Fruit fly (Drosophila melanogaster) whole organism, embryonic: ENCODE measurements around the gene Pde6.

Experiments used
- Atf6 ChIP-seq: fragments of 200-800 bp; sonication (Bioruptor generic); IDR thresholded peaks from 2 replicates; pipeline ENCODE4 v1.3.6; 2022; ENCODE audit warnings: missing biosample characterization, missing genetic modification characterization
- CG12299 ChIP-seq: fragments of 200-800 bp; sonication (Bioruptor generic); optimal IDR thresholded peaks from 2 replicates; lab custom pipeline; 2018; ENCODE audit warnings: missing biosample characterization, mild to moderate bottlenecking, missing genetic modification characterization
- CG13296 ChIP-seq: fragments of 200-800 bp; sonication (Bioruptor generic); optimal IDR thresholded peaks from 3 replicates; lab custom pipeline; 2018; ENCODE audit warnings: missing biosample characterization, mild to moderate bottlenecking, missing genetic modification characterization
- CG7987 ChIP-seq: fragments of 200-800 bp; sonication (Bioruptor generic); optimal IDR thresholded peaks from 2 replicates; lab custom pipeline; 2018; ENCODE audit warnings: missing biosample characterization, mild to moderate bottlenecking, missing genetic modification characterization, moderate library complexity
- Lim3 ChIP-seq: fragments of 200-800 bp; sonication (Bioruptor generic); IDR thresholded peaks from 2 replicates; pipeline ENCODE4 v1.3.6; 2022; ENCODE audit warnings: missing biosample characterization, missing genetic modification characterization
- Opbp ChIP-seq: fragments of 200-800 bp; sonication (Bioruptor generic); IDR thresholded peaks from 3 replicates; pipeline ENCODE4 v1.3.6; 2022; ENCODE audit warnings: missing biosample characterization, missing genetic modification characterization; ENCODE audit not compliant: partially characterized antibody
- al ChIP-seq: fragments of 200-800 bp; sonication (Bioruptor generic); IDR thresholded peaks from 2 replicates; pipeline ENCODE4 v1.3.6; 2022; ENCODE audit warnings: missing biosample characterization, missing genetic modification characterization
- eyg ChIP-seq: fragments of 200-800 bp; sonication (Bioruptor generic); optimal IDR thresholded peaks from 3 replicates; lab custom pipeline; 2016; ENCODE audit warnings: missing biosample characterization, missing genetic modification characterization
- jing ChIP-seq: fragments of 200-800 bp; sonication (Bioruptor generic); optimal IDR thresholded peaks from 2 replicates; lab custom pipeline; 2018; ENCODE audit warnings: missing biosample characterization, mild to moderate bottlenecking, missing genetic modification characterization
- klu ChIP-seq: fragments of 200-800 bp; sonication (Bioruptor generic); IDR thresholded peaks from 2 replicates; pipeline ENCODE4 v1.3.6; 2022; ENCODE audit warnings: missing biosample characterization, missing genetic modification characterization
- sr ChIP-seq: fragments of 200-800 bp; sonication (Bioruptor generic); IDR thresholded peaks from 3 replicates; pipeline ENCODE4 v1.3.6; 2022; ENCODE audit warnings: missing biosample characterization, missing genetic modification characterization

dm6 chr3R:14526657-14527056, 31.4 kb downstream of the Pde6 start:
- TF ChIP-seq klu: no peak
- no peak for TF ChIP-seq Lim3 (GFP tag; lab: Robert Waterston, UW)
- TF ChIP-seq al (GFP tag; lab: Robert Waterston, UW): no peak
- TF ChIP-seq CG7987 (GFP tag; lab: Kevin White, UChicago): no peak
- TF ChIP-seq eyg (GFP tag; lab: Kevin White, UChicago): no peak
- no peak for TF ChIP-seq Atf6 (GFP tag; lab: Robert Waterston, UW)
- no peak for TF ChIP-seq sr (GFP tag; lab: Robert Waterston, UW)
- no peak for TF ChIP-seq Opbp (GFP tag; lab: Robert Waterston, UW)
- TF ChIP-seq CG12299 (tag; lab: Kevin White, UChicago): no peak
- no peak for TF ChIP-seq CG13296 (GFP tag; lab: Kevin White, UChicago)
- no peak for TF ChIP-seq jing
